Worm (Caenorhabditis elegans) whole organism, young adult: ENCODE results near the gene tor-2.

ENCODE experiments used
- F10E7.11 ChIP-seq: sonication (generic microtip); optimal IDR thresholded peaks from 2 replicates; lab custom pipeline; 2017; ENCODE audit warnings: mild to moderate bottlenecking, missing genetic modification characterization, moderate library complexity, missing compliant biosample characterization
- attf-5 ChIP-seq: fragments of 200-800 bp; sonication (Bioruptor generic); optimal IDR thresholded peaks from 2 replicates; lab custom pipeline; 2018; ENCODE audit warnings: mild to moderate bottlenecking, missing genetic modification characterization, missing compliant biosample characterization
- efl-1 ChIP-seq: fragments of 150-350 bp; optimal IDR thresholded peaks from 2 replicates; lab custom pipeline; 2014; ENCODE audit warnings: missing biosample characterization, missing genetic modification reagents, missing genetic modification characterization
- lsl-1 ChIP-seq: fragments of 200-800 bp; sonication (Bioruptor generic); optimal IDR thresholded peaks from 2 replicates; lab custom pipeline; 2018; ENCODE audit warnings: mild to moderate bottlenecking, missing genetic modification characterization, moderate library complexity, missing compliant biosample characterization
- nfya-1 ChIP-seq: sonication (generic microtip); optimal IDR thresholded peaks from 2 replicates; lab custom pipeline; 2017; ENCODE audit warnings: antibody characterized with exemption, missing compliant biosample characterization, missing genetic modification characterization, borderline replicate concordance; ENCODE audit not compliant: insufficient read depth
- nhr-120 ChIP-seq: fragments of 200-800 bp; sonication (Bioruptor generic); IDR thresholded peaks from 2 replicates; pipeline ENCODE4 v1.3.6; 2022; ENCODE audit warnings: missing genetic modification characterization, missing compliant biosample characterization
- nhr-90 ChIP-seq: sonication (generic microtip); optimal IDR thresholded peaks from 2 replicates; lab custom pipeline; 2016; ENCODE audit warnings: missing genotype, mild to moderate bottlenecking, missing genetic modification characterization, missing compliant biosample characterization
- sdz-38 ChIP-seq: sonication (generic microtip); optimal IDR thresholded peaks from 2 replicates; lab custom pipeline; 2016; ENCODE audit warnings: missing genotype, missing genetic modification characterization, missing compliant biosample characterization
- snpc-4 ChIP-seq, 5 experiments: fragments of 150-350 bp in 1 of 5; sonication (generic microtip) in 4 of 5; optimal IDR thresholded peaks; 2 replicates each; lab custom pipeline; 2014 to 2018; ENCODE audit warnings: missing genetic modification characterization in 5 of 5, missing biosample characterization in 3 of 5, antibody characterized with exemption in 2 of 5, mild to moderate bottlenecking in 2 of 5, missing compliant biosample characterization in 2 of 5, missing genotype in 2 of 5, moderate library complexity in 2 of 5, missing genetic modification reagents in 1 of 5

DNA sequence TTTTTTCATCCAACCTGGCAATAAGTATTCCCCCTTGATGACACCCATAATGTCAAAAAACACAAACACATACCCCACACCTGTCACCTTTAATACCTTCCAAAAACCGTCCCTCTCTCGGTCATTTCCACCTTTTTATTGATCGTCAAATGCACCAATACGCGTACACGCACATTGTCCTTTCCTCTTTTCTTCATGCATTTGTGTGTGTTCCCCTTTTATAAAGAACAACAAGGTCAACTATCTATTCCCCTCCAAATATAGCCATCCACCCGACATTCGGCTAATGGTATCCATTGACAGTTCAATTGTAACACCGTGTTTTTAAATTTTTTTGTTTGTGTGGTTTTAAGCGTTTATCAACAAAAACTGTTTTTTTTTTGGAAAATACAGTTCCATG is 38.8 kb downstream of the tor-2 start:
- TF ChIP-seq attf-5 (GFP tag; lab: Kevin White, UChicago) (no peak), F10E7.11 (tag; lab: Kevin White, UChicago) (no peak), nhr-90 (tag; lab: Kevin White, UChicago) (no peak), efl-1 (GFP tag; lab: Kevin White, UChicago) (no peak), snpc-4 (GFP tag; optimal IDR thresholded peaks at IDR 0.05; lab: Kevin White, UChicago) (no peak), snpc-4 (tag; optimal IDR thresholded peaks at IDR 0.05; lab: Kevin White, UChicago) (no peak), nhr-120 (GFP tag; lab: Robert Waterston, UW) (no peak), sdz-38 (no peak), lsl-1 (GFP tag; lab: Kevin White, UChicago) (no peak), nfya-1 (tag; lab: Kevin White, UChicago) (no peak)
